Worm (Caenorhabditis elegans) whole organism, L1 larva: ENCODE data around the gene inx-3.

Experiments
- alr-1 ChIP-seq: fragments of 200-800 bp; sonication (Bioruptor generic); optimal IDR thresholded peaks from 2 replicates; lab custom pipeline; 2018; ENCODE audit warnings: borderline replicate concordance, mild to moderate bottlenecking, missing genetic modification characterization, missing compliant biosample characterization
- ceh-82 ChIP-seq, 3 experiments: fragments of 150-350 bp in 1 of 3; sonication (generic microtip) in 2 of 3; optimal IDR thresholded peaks; 2 replicates each; lab custom pipeline; 2014 to 2017; ENCODE audit warnings: missing biosample characterization in 3 of 3, missing genetic modification characterization in 3 of 3
- egl-27 ChIP-seq, 2 experiments: fragments of 150-350 bp in 1 of 2; sonication (generic microtip); optimal IDR thresholded peaks; 3 replicates each; lab custom pipeline; 2017 to 2018; ENCODE audit warnings: missing biosample characterization in 2 of 2, missing genetic modification characterization in 2 of 2, missing genetic modification reagents in 2 of 2
- jun-1 ChIP-seq: fragments of 150-350 bp; optimal IDR thresholded peaks from 2 replicates; lab custom pipeline; 2014; ENCODE audit warnings: missing biosample characterization, missing genetic modification reagents, missing genetic modification characterization
- lin-13 ChIP-seq: fragments of 150-350 bp; optimal IDR thresholded peaks from 2 replicates; lab custom pipeline; 2014; ENCODE audit warnings: missing biosample characterization, missing genetic modification reagents, missing genetic modification characterization
- lin-15B ChIP-seq: fragments of 150-350 bp; sonication (generic microtip); optimal IDR thresholded peaks from 3 replicates; lab custom pipeline; 2014; ENCODE audit warnings: missing biosample characterization, missing genetic modification characterization
- nhr-11 ChIP-seq: fragments of 150-350 bp; optimal IDR thresholded peaks from 2 replicates; lab custom pipeline; 2014; ENCODE audit warnings: missing biosample characterization, missing genetic modification characterization
- nhr-28 ChIP-seq: fragments of 150-350 bp; optimal IDR thresholded peaks from 2 replicates; lab custom pipeline; 2014; ENCODE audit warnings: missing biosample characterization, missing genetic modification characterization
- nhr-47 ChIP-seq: sonication (generic microtip); optimal IDR thresholded peaks from 2 replicates; lab custom pipeline; 2016; ENCODE audit warnings: mild to moderate bottlenecking, missing genetic modification characterization, moderate library complexity, missing compliant biosample characterization
- pag-3 ChIP-seq: sonication (generic microtip); optimal IDR thresholded peaks from 2 replicates; lab custom pipeline; 2017; ENCODE audit warnings: missing genetic modification characterization, mild to moderate bottlenecking, missing compliant biosample characterization, antibody characterized with exemption, borderline replicate concordance; ENCODE audit not compliant: insufficient read depth
- pax-3 ChIP-seq: fragments of 200-800 bp; sonication (Bioruptor generic); optimal IDR thresholded peaks from 2 replicates; lab custom pipeline; 2018; ENCODE audit warnings: mild to moderate bottlenecking, missing genetic modification characterization, moderate library complexity, missing compliant biosample characterization
- tlp-1 ChIP-seq: fragments of 150-350 bp; optimal IDR thresholded peaks from 2 replicates; lab custom pipeline; 2014; ENCODE audit warnings: missing biosample characterization, missing genetic modification characterization
- ztf-11 ChIP-seq, 2 experiments: sonication (generic microtip); optimal IDR thresholded peaks; 2 replicates each; lab custom pipeline; 2016 to 2017; ENCODE audit warnings: missing genetic modification characterization in 2 of 2, missing biosample characterization in 1 of 2, missing compliant biosample characterization in 1 of 2

ce11 chrX:6022469-6022868, 26.5 kb downstream of the inx-3 start, which contains the start of gene lelo-3:
- TF ChIP-seq pax-3 (tag; lab: Kevin White, UChicago) (no peak), alr-1 (tag; lab: Kevin White, UChicago) (no peak), ceh-82 (tag; optimal IDR thresholded peaks at IDR 0.05; lab: Kevin White, UChicago) (no peak), nhr-28 (tag; lab: Kevin White, UChicago) (no peak), egl-27 (tag; optimal IDR thresholded peaks at IDR 0.05; lab: Kevin White, UChicago) (no peak), pag-3 (tag; lab: Kevin White, UChicago) (no peak), lin-15B (tag; lab: Kevin White, UChicago) (no peak), ztf-11 (tag; optimal IDR thresholded peaks at IDR 0.05; lab: Kevin White, UChicago) (no peak), jun-1 (tag; lab: Kevin White, UChicago) (no peak), tlp-1 (tag; lab: Kevin White, UChicago) (no peak), nhr-11 (tag; lab: Kevin White, UChicago) (no peak), nhr-47 (tag; lab: Kevin White, UChicago) (no peak), lin-13 (GFP tag; lab: Kevin White, UChicago) (no peak)
